Worm (Caenorhabditis elegans) whole organism, L1 larva: Measurements from ENCODE around the gene srt-7.

ENCODE experiments used
- alr-1 ChIP-seq: fragments of 200-800 bp; sonication (Bioruptor generic); optimal IDR thresholded peaks from 2 replicates; lab custom pipeline; 2018; ENCODE audit warnings: borderline replicate concordance, mild to moderate bottlenecking, missing genetic modification characterization, missing compliant biosample characterization
- egl-27 ChIP-seq, 2 experiments: fragments of 150-350 bp in 1 of 2; sonication (generic microtip); optimal IDR thresholded peaks; 3 replicates each; lab custom pipeline; 2017 to 2018; ENCODE audit warnings: missing biosample characterization in 2 of 2, missing genetic modification characterization in 2 of 2, missing genetic modification reagents in 2 of 2
- fkh-10 ChIP-seq: sonication (generic microtip); optimal IDR thresholded peaks from 2 replicates; lab custom pipeline; 2017; ENCODE audit warnings: missing biosample characterization, missing genetic modification reagents, missing genetic modification characterization
- lsy-2 ChIP-seq, 2 experiments: fragments of 150-350 bp; optimal IDR thresholded peaks; 2 replicates each; lab custom pipeline; 2014; ENCODE audit warnings: missing biosample characterization in 2 of 2, missing genetic modification characterization in 2 of 2
- mdl-1 ChIP-seq, 2 experiments: fragments of 150-350 bp; optimal IDR thresholded peaks; 2 replicates each; lab custom pipeline; 2014 to 2017; ENCODE audit warnings: missing biosample characterization in 2 of 2, missing genetic modification characterization in 2 of 2, inconsistent platforms in 1 of 2
- mep-1 ChIP-seq: fragments of 150-350 bp; optimal IDR thresholded peaks from 2 replicates; lab custom pipeline; 2014; ENCODE audit warnings: missing biosample characterization, missing genetic modification characterization
- nhr-28 ChIP-seq: fragments of 150-350 bp; optimal IDR thresholded peaks from 2 replicates; lab custom pipeline; 2014; ENCODE audit warnings: missing biosample characterization, missing genetic modification characterization
- nhr-77 ChIP-seq: fragments of 150-350 bp; optimal IDR thresholded peaks from 2 replicates; lab custom pipeline; 2014; ENCODE audit warnings: missing biosample characterization, missing genetic modification characterization
- pag-3 ChIP-seq: sonication (generic microtip); optimal IDR thresholded peaks from 2 replicates; lab custom pipeline; 2017; ENCODE audit warnings: missing genetic modification characterization, mild to moderate bottlenecking, missing compliant biosample characterization, antibody characterized with exemption, borderline replicate concordance; ENCODE audit not compliant: insufficient read depth
- tbx-2 ChIP-seq: sonication (generic microtip); optimal IDR thresholded peaks from 2 replicates; lab custom pipeline; 2016; ENCODE audit warnings: missing genetic modification characterization, missing compliant biosample characterization

- TF ChIP-seq egl-27 (tag; optimal IDR thresholded peaks at IDR 0.05; lab: Kevin White, UChicago) (no peak), alr-1 (tag; lab: Kevin White, UChicago) (no peak), tbx-2 (no peak), pag-3 (no peak), mdl-1 (tag; optimal IDR thresholded peaks at IDR 0.05; lab: Kevin White, UChicago) (no peak), mep-1 (tag; lab: Kevin White, UChicago) (no peak), nhr-28 (tag; lab: Kevin White, UChicago) (no peak), lsy-2 (tag; optimal IDR thresholded peaks at IDR 0.05; lab: Kevin White, UChicago) (no peak), nhr-77 (tag; lab: Kevin White, UChicago) (no peak), fkh-10 (GFP tag; lab: Kevin White, UChicago) (no peak)
Measured at ce11 chrV:3086260-3086659, 4.7 kb downstream of the srt-7 start, which contains the start of gene srt-8.
